Worm (Caenorhabditis elegans): ENCODE results near the gene C39E9.7.

- TF ChIP-seq rcor-1 (GFP tag; IDR thresholded peaks at IDR 0.05) (no peak), unc-130 (GFP tag; optimal IDR thresholded peaks at IDR 0.05) (no peak), unc-62 (GFP tag; optimal IDR thresholded peaks at IDR 0.05) (no peak), lin-54 (GFP tag; optimal IDR thresholded peaks at IDR 0.05) (no peak), sea-2 (GFP tag; IDR thresholded peaks at IDR 0.05) (no peak), F33H1.4 (GFP tag; IDR thresholded peaks at IDR 0.05) (peak; percentile 8; the same call in 1 of the 2 replicates), pha-4 (tag; optimal IDR thresholded peaks at IDR 0.05) (no peak), attf-3 (GFP tag; conservative IDR thresholded peaks at IDR 0.05) (no peak), hmg-20 (GFP tag; IDR thresholded peaks at IDR 0.05) (no peak), dpl-1 (GFP tag; optimal IDR thresholded peaks at IDR 0.05) (no peak), let-526 (GFP tag; IDR thresholded peaks at IDR 0.05) (no peak), snpc-4 (GFP tag; optimal IDR thresholded peaks at IDR 0.05) (no peak), snpc-4 (tag; optimal IDR thresholded peaks at IDR 0.05) (no peak), ZK185.1 (tag; optimal IDR thresholded peaks at IDR 0.05; ENCODE audit: poor library complexity, severe bottlenecking) (no peak)
Measured at ce11 chrIV:13095462-13095861, 18.9 kb upstream of the C39E9.7 start, which contains the start of gene rfc-3.
